Worm (Caenorhabditis elegans): ENCODE results near the gene C39B10.5.

C39B10.5 gene

ce11 chrX:10480563-10481290 is 33.6 kb downstream of the C39B10.5 start, which contains the start of gene elt-2:
elt-2 (plus strand) TSS chrX:10481240.
- no peak for TF ChIP-seq egl-27 (tag; optimal IDR thresholded peaks at IDR 0.05)
- TF ChIP-seq lsy-2 (tag; optimal IDR thresholded peaks at IDR 0.05), result peak in 1 of 2 experiments; percentile 57
- no peak for TF ChIP-seq nhr-25 (tag; optimal IDR thresholded peaks at IDR 0.05)
- peak; percentile 36 for TF ChIP-seq sma-3 (GFP tag; optimal IDR thresholded peaks at IDR 0.05)
- peak; percentile 31 for TF ChIP-seq crh-2 (tag; optimal IDR thresholded peaks at IDR 0.05)
- no peak for TF ChIP-seq ama-1 (optimal IDR thresholded peaks at IDR 0.05)
- peak; percentile 58 for TF ChIP-seq gmeb-1 (tag; optimal IDR thresholded peaks at IDR 0.05)
- TF ChIP-seq zag-1 (tag; optimal IDR thresholded peaks at IDR 0.05), result no peak
- peak; percentile 73 for TF ChIP-seq sma-9 (GFP tag; optimal IDR thresholded peaks at IDR 0.05)
- no peak for TF ChIP-seq sma-9 (tag; optimal IDR thresholded peaks at IDR 0.05)
- TF ChIP-seq F13H6.1 (tag; optimal IDR thresholded peaks at IDR 0.05), result peak; percentile 34
- peak; percentile 95 for TF ChIP-seq fos-1 (tag; optimal IDR thresholded peaks at IDR 0.05)
- no peak for TF ChIP-seq mdl-1 (tag; optimal IDR thresholded peaks at IDR 0.05)

DNA sequence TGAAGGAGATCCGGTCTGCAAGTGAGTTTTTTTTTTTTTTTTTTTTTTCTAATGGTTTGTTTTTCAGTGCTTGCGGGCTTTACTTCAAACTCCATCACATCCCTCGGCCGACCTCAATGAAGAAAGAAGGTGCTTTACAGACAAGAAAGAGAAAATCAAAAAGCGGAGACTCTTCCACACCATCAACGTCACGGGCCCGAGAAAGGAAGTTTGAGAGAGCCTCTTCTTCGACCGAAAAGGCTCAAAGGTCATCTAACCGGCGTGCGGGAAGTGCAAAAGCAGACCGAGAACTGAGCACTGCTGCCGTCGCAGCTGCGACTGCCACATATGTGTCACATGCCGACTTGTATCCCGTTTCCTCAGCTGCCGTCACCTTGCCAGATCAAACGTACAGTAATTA is 35.1 kb downstream of the C39B10.5 start:
- TF ChIP-seq nhr-11 (tag; optimal IDR thresholded peaks at IDR 0.05), result no peak

DNA sequence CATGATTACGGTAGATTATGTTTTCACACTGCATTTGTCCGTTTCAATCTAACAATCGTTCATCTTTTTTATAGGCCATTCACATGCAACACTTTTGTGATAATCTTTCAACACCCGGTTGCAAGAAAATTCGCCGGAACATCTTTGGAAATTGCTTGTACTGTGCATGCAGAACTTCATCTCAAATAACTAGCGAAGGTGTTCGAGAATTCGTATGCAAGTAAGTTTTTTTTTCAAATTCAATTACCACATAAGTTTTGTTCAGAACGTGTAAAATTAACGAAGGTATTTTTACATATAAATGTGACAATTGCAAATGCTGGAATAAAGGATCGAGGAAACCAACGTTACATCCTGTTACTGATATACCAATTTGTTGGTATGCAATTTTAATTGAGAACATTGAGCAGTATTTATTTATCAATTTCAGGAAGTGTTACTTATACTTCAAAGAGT is 38.2 kb downstream of the C39B10.5 start, which contains the start of gene C33D3.3:
Gene C33D3.3, plus strand, starts transcription at position 51 of the 456 bp plus-strand sequence.
- TF ChIP-seq nhr-237 (tag; optimal IDR thresholded peaks at IDR 0.05), result no peak
- TF ChIP-seq Y55F3AM.14 (GFP tag; optimal IDR thresholded peaks at IDR 0.05), result no peak
- TF ChIP-seq C34F6.9 (tag; optimal IDR thresholded peaks at IDR 0.05), result no peak
- TF ChIP-seq sem-4 (tag; optimal IDR thresholded peaks at IDR 0.05), result no peak
- TF ChIP-seq blmp-1 (tag; optimal IDR thresholded peaks at IDR 0.05; ENCODE audit: insufficient read depth), result no peak

ce11 chrX:10488763-10489162 is 41.6 kb downstream of the C39B10.5 start, which contains the start of gene C33D3.4:
C33D3.4 (plus strand) TSS chrX:10489063.
- TF ChIP-seq Y55F3AM.14 (GFP tag; optimal IDR thresholded peaks at IDR 0.05), result no peak
- TF ChIP-seq aly-2 (tag; optimal IDR thresholded peaks at IDR 0.05), result no peak
- TF ChIP-seq nhr-6 (tag; optimal IDR thresholded peaks at IDR 0.05), result no peak
- TF ChIP-seq elt-1 (tag; optimal IDR thresholded peaks at IDR 0.05), result no peak
- TF ChIP-seq unc-39 (tag; optimal IDR thresholded peaks at IDR 0.05), result no peak

ce11 chrX:10491044-10491443 is 43.9 kb downstream of the C39B10.5 start, which contains the start of gene C33D3.5:
C33D3.5 (plus strand) TSS chrX:10491344.
- TF ChIP-seq elt-3 (tag; optimal IDR thresholded peaks at IDR 0.05) (no peak), unc-39 (tag; optimal IDR thresholded peaks at IDR 0.05) (no peak), nhr-77 (tag; optimal IDR thresholded peaks at IDR 0.05) (no peak), nhr-11 (tag; optimal IDR thresholded peaks at IDR 0.05) (no peak), sma-3 (GFP tag; optimal IDR thresholded peaks at IDR 0.05) (no peak), lin-11 (tag; optimal IDR thresholded peaks at IDR 0.05) (no peak), peb-1 (tag; optimal IDR thresholded peaks at IDR 0.05) (no peak), ztf-11 (tag; optimal IDR thresholded peaks at IDR 0.05) (no peak), ztf-4 (tag; optimal IDR thresholded peaks at IDR 0.05) (no peak), crh-2 (tag; optimal IDR thresholded peaks at IDR 0.05) (no peak), Y55F3AM.14 (GFP tag; optimal IDR thresholded peaks at IDR 0.05) (no peak), F13H6.1 (tag; optimal IDR thresholded peaks at IDR 0.05) (no peak), mab-5 (tag; optimal IDR thresholded peaks at IDR 0.05) (no peak), ama-1 (optimal IDR thresholded peaks at IDR 0.05) (no peak)

DNA sequence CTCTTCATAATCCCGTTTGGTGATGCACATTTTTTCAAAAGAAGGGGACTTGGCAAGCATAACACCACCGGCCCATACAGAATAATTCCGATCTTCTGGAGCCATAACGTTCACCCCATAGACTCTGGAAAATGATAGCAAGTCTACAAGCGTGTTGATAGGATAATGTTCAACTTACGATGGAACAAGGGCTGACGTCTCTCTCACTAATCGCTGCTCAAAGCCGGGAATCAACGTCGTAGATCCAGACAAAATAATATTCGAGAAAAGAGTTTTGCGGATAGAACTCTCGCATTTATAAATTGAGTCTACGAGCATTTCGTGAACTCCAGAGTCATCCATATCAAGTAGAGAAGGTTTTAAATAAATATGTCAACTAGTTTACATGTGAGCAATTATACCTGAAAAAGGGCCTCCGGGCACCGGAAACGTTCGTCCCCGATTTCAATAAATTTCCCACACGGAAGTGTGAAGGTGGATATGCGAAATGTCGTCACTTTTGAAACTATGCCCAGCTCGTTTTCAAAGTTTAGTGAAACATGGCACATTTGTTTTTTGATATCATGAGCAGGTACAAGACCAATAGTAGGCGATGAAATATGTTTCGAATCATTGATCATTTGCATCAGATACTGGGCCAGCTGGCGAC is 44.9 kb downstream of the C39B10.5 start:
- TF ChIP-seq nhr-12 (tag; optimal IDR thresholded peaks at IDR 0.05) (no peak), nhr-129 (tag; optimal IDR thresholded peaks at IDR 0.05) (no peak), ceh-16 (tag; optimal IDR thresholded peaks at IDR 0.05) (no peak), mdl-1 (tag; optimal IDR thresholded peaks at IDR 0.05) (no peak)
